Fruit fly (Drosophila melanogaster) whole organism, pupa: Measurements from ENCODE around the gene Sulf1.

Source experiments
- CG10348 ChIP-seq: fragments of 200-800 bp; sonication (Bioruptor generic); IDR thresholded peaks from 2 replicates; pipeline ENCODE4 v1.3.6; 2022; ENCODE audit warnings: missing biosample characterization, missing genetic modification characterization
- CG12605 ChIP-seq: fragments of 200-800 bp; sonication (Bioruptor generic); IDR thresholded peaks from 2 replicates; pipeline ENCODE4 v1.3.6; 2022; ENCODE audit warnings: missing biosample characterization, missing genetic modification characterization
- CG13204 ChIP-seq: fragments of 200-800 bp; sonication (Bioruptor generic); optimal IDR thresholded peaks from 2 replicates; lab custom pipeline; 2018; ENCODE audit warnings: missing biosample characterization, mild to moderate bottlenecking, missing genetic modification characterization, moderate library complexity
- CG14655 ChIP-seq: fragments of 200-800 bp; sonication (Bioruptor generic); optimal IDR thresholded peaks from 3 replicates; lab custom pipeline; 2017; ENCODE audit warnings: mild to moderate bottlenecking, missing biosample characterization, missing genetic modification reagents, missing genetic modification characterization
- CG15710 ChIP-seq: fragments of 200-800 bp; sonication (Bioruptor generic); optimal IDR thresholded peaks from 2 replicates; lab custom pipeline; 2018; ENCODE audit warnings: missing biosample characterization, mild to moderate bottlenecking, missing genetic modification characterization, moderate library complexity
- CG17806 ChIP-seq: fragments of 200-800 bp; sonication (Bioruptor generic); optimal IDR thresholded peaks from 2 replicates; lab custom pipeline; 2018; ENCODE audit warnings: missing biosample characterization, mild to moderate bottlenecking, missing genetic modification characterization, moderate library complexity
- CG32121 ChIP-seq: fragments of 200-800 bp; sonication (Bioruptor generic); IDR thresholded peaks from 2 replicates; pipeline ENCODE4 v1.3.6; 2022; ENCODE audit warnings: missing biosample characterization, missing genetic modification characterization
- CG34367 ChIP-seq: fragments of 200-800 bp; sonication (Bioruptor generic); optimal IDR thresholded peaks from 2 replicates; lab custom pipeline; 2018; ENCODE audit warnings: missing biosample characterization, mild to moderate bottlenecking, missing genetic modification characterization
- CG4496 ChIP-seq: fragments of 200-800 bp; sonication (Bioruptor generic); IDR thresholded peaks from 3 replicates; pipeline ENCODE4 v1.3.6; 2022; ENCODE audit warnings: missing biosample characterization, missing genetic modification characterization
- CG8159 ChIP-seq: fragments of 200-800 bp; sonication (Bioruptor generic); optimal IDR thresholded peaks from 3 replicates; lab custom pipeline; 2018; ENCODE audit warnings: missing biosample characterization, mild to moderate bottlenecking, missing genetic modification characterization, moderate library complexity
- CG8301 ChIP-seq: fragments of 200-800 bp; sonication (Bioruptor generic); optimal IDR thresholded peaks from 2 replicates; lab custom pipeline; 2018; ENCODE audit warnings: missing biosample characterization, mild to moderate bottlenecking, missing genetic modification characterization
- CG9948 ChIP-seq: fragments of 200-800 bp; sonication (Bioruptor generic); optimal IDR thresholded peaks from 2 replicates; lab custom pipeline; 2018; ENCODE audit warnings: missing biosample characterization, mild to moderate bottlenecking, missing genetic modification characterization, moderate library complexity
- D1 ChIP-seq: fragments of 200-800 bp; sonication (Bioruptor generic); optimal IDR thresholded peaks from 2 replicates; lab custom pipeline; 2018; ENCODE audit warnings: missing biosample characterization, mild to moderate bottlenecking, missing genetic modification characterization, moderate library complexity
- EcR ChIP-seq: fragments of 200-800 bp; sonication (Bioruptor generic); optimal IDR thresholded peaks from 3 replicates; lab custom pipeline; 2019; ENCODE audit warnings: missing biosample characterization, missing genetic modification characterization, mild to moderate bottlenecking, moderate library complexity, missing genetic modification reagents
- Ets98B ChIP-seq: fragments of 200-800 bp; sonication (Bioruptor generic); IDR thresholded peaks from 2 replicates; pipeline ENCODE4 v1.3.6; 2022; ENCODE audit warnings: missing biosample characterization, missing genetic modification characterization
- Pif1A ChIP-seq: fragments of 200-800 bp; sonication (Bioruptor generic); optimal IDR thresholded peaks from 3 replicates; lab custom pipeline; 2016; ENCODE audit warnings: missing biosample characterization, missing genetic modification characterization
- Pif1B ChIP-seq: fragments of 200-800 bp; sonication (Bioruptor generic); optimal IDR thresholded peaks from 3 replicates; lab custom pipeline; 2016; ENCODE audit warnings: missing biosample characterization, missing genetic modification characterization
- Snoo ChIP-seq: fragments of 200-800 bp; sonication (Bioruptor generic); optimal IDR thresholded peaks from 3 replicates; lab custom pipeline; 2017; ENCODE audit warnings: missing biosample characterization, mild to moderate bottlenecking, missing genetic modification characterization, inconsistent platforms
- fd96Ca ChIP-seq: fragments of 200-800 bp; sonication (Bioruptor generic); IDR thresholded peaks from 3 replicates; pipeline ENCODE4 v1.3.6; 2022; ENCODE audit warnings: missing biosample characterization, missing genetic modification characterization
- gl ChIP-seq: fragments of 200-800 bp; sonication (Bioruptor generic); optimal IDR thresholded peaks from 2 replicates; lab custom pipeline; 2018; ENCODE audit warnings: missing biosample characterization, mild to moderate bottlenecking, missing genetic modification characterization
- rn ChIP-seq: fragments of 200-800 bp; sonication (Bioruptor generic); IDR thresholded peaks from 2 replicates; pipeline ENCODE4 v1.3.6; 2022; ENCODE audit warnings: missing biosample characterization, missing genetic modification characterization

The Sulf1 gene

dm6 chr3R:16277543-16277942 is 61.8 kb downstream of the Sulf1 start:
- TF ChIP-seq CG4496 (no peak), CG12605 (GFP tag; lab: Robert Waterston, UW) (peak; percentile 32; the same call in 1 of the 2 replicates)

dm6 chr3R:16276992-16277391 is 62.4 kb downstream of the Sulf1 start:
- TF ChIP-seq CG15710 (tag; lab: Kevin White, UChicago), result peak; percentile 10
- TF ChIP-seq CG8159, result peak; percentile 29
- peak; percentile 33; the same call in 1 of the 2 replicates for TF ChIP-seq CG32121 (GFP tag; lab: Robert Waterston, UW)
- no peak for TF ChIP-seq CG4496
- TF ChIP-seq CG17806 (tag; lab: Kevin White, UChicago), result peak; percentile 4
- no peak for TF ChIP-seq CG34367 (tag; lab: Kevin White, UChicago)

dm6 chr3R:16275890-16276619 is 63.3 kb downstream of the Sulf1 start:
- no peak for TF ChIP-seq CG8159
- TF ChIP-seq CG12605 (GFP tag; lab: Robert Waterston, UW), result no peak
- no peak for TF ChIP-seq CG9948 (tag; lab: Kevin White, UChicago)
- no peak for TF ChIP-seq EcR
- no peak for TF ChIP-seq gl (tag; lab: Kevin White, UChicago)
- no peak for TF ChIP-seq rn (GFP tag; lab: Robert Waterston, UW)
- TF ChIP-seq CG10348 (GFP tag; lab: Robert Waterston, UW), result no peak
- TF ChIP-seq fd96Ca, result 0 out of 3 replicates have a peak, but pooled peaks have one; percentile 31
- no peak for TF ChIP-seq Pif1A
- TF ChIP-seq CG14655 (GFP tag; lab: Kevin White, UChicago), result no peak
- peak; percentile 73 for TF ChIP-seq CG32121 (GFP tag; lab: Robert Waterston, UW)
- no peak for TF ChIP-seq D1
- TF ChIP-seq Ets98B, result peak; percentile 45

- TF ChIP-seq CG4496, result no peak
- TF ChIP-seq CG12605 (GFP tag; lab: Robert Waterston, UW), result no peak
- TF ChIP-seq CG32121 (GFP tag; lab: Robert Waterston, UW), result no peak
- TF ChIP-seq CG10348 (GFP tag; lab: Robert Waterston, UW), result no peak
- TF ChIP-seq fd96Ca, result no peak
- no peak for TF ChIP-seq CG15710 (tag; lab: Kevin White, UChicago)
- TF ChIP-seq Pif1A, result no peak
- TF ChIP-seq CG13204 (GFP tag; lab: Kevin White, UChicago), result no peak
- TF ChIP-seq EcR, result no peak
- no peak for TF ChIP-seq Snoo
- TF ChIP-seq CG8159, result no peak
- no peak for TF ChIP-seq Pif1B (GFP tag; lab: Kevin White, UChicago)
- TF ChIP-seq CG34367 (tag; lab: Kevin White, UChicago), result no peak
- no peak for TF ChIP-seq gl (tag; lab: Kevin White, UChicago)
- no peak for TF ChIP-seq CG14655 (GFP tag; lab: Kevin White, UChicago)
These were observed 64.0 kb downstream of the Sulf1 start for dm6 chr3R:16275329-16275728.

- no peak for TF ChIP-seq gl (tag; lab: Kevin White, UChicago)
- TF ChIP-seq CG15710 (tag; lab: Kevin White, UChicago), result no peak
- no peak for TF ChIP-seq CG17806 (tag; lab: Kevin White, UChicago)
- TF ChIP-seq CG8159, result no peak
- TF ChIP-seq CG4496, result peak; percentile 20; the same call in 1 of the 3 replicates
- TF ChIP-seq CG34367 (tag; lab: Kevin White, UChicago), result no peak
- no peak for TF ChIP-seq D1
- TF ChIP-seq Snoo, result no peak
- no peak for TF ChIP-seq Pif1A
- TF ChIP-seq fd96Ca, result peak; percentile 40; the same call in 1 of the 3 replicates
- TF ChIP-seq EcR, result peak; percentile 62
- no peak; the same call in 1 of the 2 replicates for TF ChIP-seq Ets98B
- no peak for TF ChIP-seq CG12605 (GFP tag; lab: Robert Waterston, UW)
- TF ChIP-seq CG32121 (GFP tag; lab: Robert Waterston, UW), result no peak
- TF ChIP-seq CG14655 (GFP tag; lab: Kevin White, UChicago), result no peak
- no peak for TF ChIP-seq CG13204 (GFP tag; lab: Kevin White, UChicago)
- TF ChIP-seq CG8301 (tag; lab: Kevin White, UChicago), result no peak
- no peak for TF ChIP-seq rn (GFP tag; lab: Robert Waterston, UW)
- TF ChIP-seq Pif1B (GFP tag; lab: Kevin White, UChicago), result no peak
- TF ChIP-seq CG9948 (tag; lab: Kevin White, UChicago), result no peak
- no peak for TF ChIP-seq CG10348 (GFP tag; lab: Robert Waterston, UW)
These were observed 64.8 kb downstream of the Sulf1 start for dm6 chr3R:16274534-16274933.

dm6 chr3R:16273503-16274131 is 65.8 kb downstream of the Sulf1 start:
- TF ChIP-seq Pif1A, result no peak
- TF ChIP-seq CG12605 (GFP tag; lab: Robert Waterston, UW), result no peak
- TF ChIP-seq CG15710 (tag; lab: Kevin White, UChicago), result no peak
- TF ChIP-seq fd96Ca, result no peak
- TF ChIP-seq gl (tag; lab: Kevin White, UChicago), result no peak
- TF ChIP-seq CG9948 (tag; lab: Kevin White, UChicago), result no peak
- no peak for TF ChIP-seq CG13204 (GFP tag; lab: Kevin White, UChicago)
- no peak for TF ChIP-seq CG17806 (tag; lab: Kevin White, UChicago)
- TF ChIP-seq CG14655 (GFP tag; lab: Kevin White, UChicago), result no peak
- no peak for TF ChIP-seq D1
- TF ChIP-seq CG4496, result no peak
- no peak for TF ChIP-seq Snoo
- TF ChIP-seq Pif1B (GFP tag; lab: Kevin White, UChicago), result no peak
- TF ChIP-seq CG32121 (GFP tag; lab: Robert Waterston, UW), result no peak
- TF ChIP-seq, all 21 proteins: peak for 0
